Fruit fly (Drosophila melanogaster) whole organism, wandering third instar larva: ENCODE data around the gene Alh.
A peak's percentile ranks its signal among the peaks of the same experiment; 100 is the strongest.

ENCODE experiments used
- Abd-B ChIP-seq: fragments of >200 bp; optimal IDR thresholded peaks from 2 replicates; lab custom pipeline; 2017; ENCODE audit warnings: missing biosample characterization, missing genetic modification characterization
- CG32264 ChIP-seq: fragments of 200-800 bp; sonication (Bioruptor generic); optimal IDR thresholded peaks from 2 replicates; lab custom pipeline; 2016; ENCODE audit warnings: missing biosample characterization, missing genetic modification characterization
- CG9705 ChIP-seq: fragments of 200-800 bp; sonication (Bioruptor generic); optimal IDR thresholded peaks from 2 replicates; lab custom pipeline; 2018; ENCODE audit warnings: missing biosample characterization, mild to moderate bottlenecking, missing genetic modification characterization
- CrebA ChIP-seq: fragments of 200-800 bp; sonication (Bioruptor generic); optimal IDR thresholded peaks from 2 replicates; lab custom pipeline; 2016; ENCODE audit warnings: missing biosample characterization, mild to moderate bottlenecking, missing genetic modification characterization, borderline replicate concordance
- Dfd ChIP-seq: fragments of >200 bp; optimal IDR thresholded peaks from 2 replicates; lab custom pipeline; 2017; ENCODE audit warnings: missing biosample characterization, missing genetic modification characterization
- Dif ChIP-seq: fragments of 200-275, 200-300 bp; sonication (Bioruptor generic); optimal IDR thresholded peaks from 2 replicates; lab custom pipeline; 2018; ENCODE audit warnings: missing biosample characterization, missing genetic modification characterization; ENCODE audit not compliant: partially characterized antibody
- GATAd ChIP-seq: sonication (Bioruptor generic); optimal IDR thresholded peaks from 2 replicates; lab custom pipeline; 2016; ENCODE audit warnings: missing biosample characterization, missing genetic modification characterization
- HLH106 ChIP-seq: fragments of 200-800 bp; optimal IDR thresholded peaks from 3 replicates; lab custom pipeline; 2019; ENCODE audit warnings: missing biosample characterization, mild to moderate bottlenecking, missing genetic modification characterization, moderate library complexity
- Hnf4 ChIP-seq: fragments of 200-800 bp; sonication (Bioruptor generic); optimal IDR thresholded peaks from 2 replicates; lab custom pipeline; 2016; ENCODE audit warnings: missing biosample characterization, mild to moderate bottlenecking, missing genetic modification characterization
- Hr83 ChIP-seq: fragments of 200-300 bp; sonication (Bioruptor generic); optimal IDR thresholded peaks from 2 replicates; lab custom pipeline; 2016; ENCODE audit warnings: missing biosample characterization, mild to moderate bottlenecking, missing genetic modification characterization, moderate library complexity; ENCODE audit not compliant: poor library complexity, severe bottlenecking
- Jra ChIP-seq: sonication (Bioruptor generic); optimal IDR thresholded peaks from 2 replicates; lab custom pipeline; 2016; ENCODE audit warnings: missing biosample characterization, missing genetic modification characterization
- Mio ChIP-seq: sonication (Bioruptor generic); optimal IDR thresholded peaks from 2 replicates; lab custom pipeline; 2016; ENCODE audit warnings: missing biosample characterization, missing genetic modification characterization
- Myc ChIP-seq: fragments of >200 bp; optimal IDR thresholded peaks from 2 replicates; lab custom pipeline; 2017
- N ChIP-seq: fragments of >200 bp; optimal IDR thresholded peaks from 2 replicates; lab custom pipeline; 2018; ENCODE audit warnings: missing biosample characterization, missing external identifiers, missing genetic modification characterization
- OdsH ChIP-seq: fragments of 200-800 bp; sonication (Bioruptor generic); optimal IDR thresholded peaks from 2 replicates; lab custom pipeline; 2016; ENCODE audit warnings: missing biosample characterization, mild to moderate bottlenecking, missing genetic modification characterization
- Rel ChIP-seq, 2 experiments: fragments of 200-800 bp; sonication (Bioruptor generic) in 1 of 2; optimal IDR thresholded peaks; 2 replicates in 1 of 2; 3 replicates in 1 of 2; lab custom pipeline; 2016 to 2019; ENCODE audit warnings: mild to moderate bottlenecking in 2 of 2, missing biosample characterization in 2 of 2, missing genetic modification characterization in 2 of 2, moderate library complexity in 1 of 2
- Sp1 ChIP-seq: fragments of 200-800 bp; sonication (Bioruptor generic); optimal IDR thresholded peaks from 3 replicates; lab custom pipeline; 2019; ENCODE audit warnings: missing biosample characterization, mild to moderate bottlenecking, missing genetic modification characterization, moderate library complexity
- Vsx2 ChIP-seq: fragments of 200-300, 225-300 bp; sonication (Bioruptor generic); optimal IDR thresholded peaks from 2 replicates; lab custom pipeline; 2018; ENCODE audit warnings: missing biosample characterization, missing genetic modification characterization; ENCODE audit not compliant: partially characterized antibody
- br ChIP-seq: fragments of 200-800 bp; sonication (Bioruptor generic); optimal IDR thresholded peaks from 2 replicates; lab custom pipeline; 2016; ENCODE audit warnings: missing biosample characterization, missing genetic modification characterization
- brk ChIP-seq: fragments of 200-800 bp; sonication (Bioruptor generic); optimal IDR thresholded peaks from 2 replicates; lab custom pipeline; 2016; ENCODE audit warnings: missing biosample characterization, mild to moderate bottlenecking, missing genetic modification characterization
- dl ChIP-seq, 2 experiments: fragments of 175-275, 200-275 bp in 1 of 2; fragments of 200-275 bp in 1 of 2; sonication (Bioruptor generic); optimal IDR thresholded peaks; lab custom pipeline; 2018; ENCODE audit warnings: mild to moderate bottlenecking in 2 of 2, missing biosample characterization in 2 of 2, missing genetic modification characterization in 2 of 2, moderate library complexity in 2 of 2; ENCODE audit not compliant: partially characterized antibody in 2 of 2, insufficient read depth in 1 of 2
- dmrt93B ChIP-seq: fragments of 200-800 bp; sonication (Bioruptor generic); optimal IDR thresholded peaks from 2 replicates; lab custom pipeline; 2018; ENCODE audit warnings: missing biosample characterization, mild to moderate bottlenecking, missing genetic modification characterization
- dsf ChIP-seq: sonication (Bioruptor generic); optimal IDR thresholded peaks from 2 replicates; lab custom pipeline; 2016; ENCODE audit warnings: missing biosample characterization, missing genetic modification characterization, borderline replicate concordance
- ey ChIP-seq: fragments of 200-800 bp; sonication (Bioruptor generic); optimal IDR thresholded peaks from 2 replicates; lab custom pipeline; 2016; ENCODE audit warnings: missing biosample characterization, missing genetic modification characterization
- foxo ChIP-seq, 2 experiments: fragments of 200-800 bp; sonication (Bioruptor generic); optimal IDR thresholded peaks; 2 replicates in 1 of 2; 3 replicates in 1 of 2; lab custom pipeline; 2016 to 2017; ENCODE audit warnings: missing biosample characterization in 2 of 2, missing genetic modification characterization in 2 of 2
- fru ChIP-seq: fragments of 200-800 bp; sonication (Bioruptor generic); optimal IDR thresholded peaks from 3 replicates; lab custom pipeline; 2016; ENCODE audit warnings: missing biosample characterization, mild to moderate bottlenecking, missing genetic modification characterization
- h ChIP-seq: fragments of 200-800 bp; sonication (Bioruptor generic); optimal IDR thresholded peaks from 3 replicates; lab custom pipeline; 2016; ENCODE audit warnings: missing biosample characterization, mild to moderate bottlenecking, missing genetic modification characterization
- jim ChIP-seq: fragments of 175-275, 200-325 bp; sonication (Bioruptor generic); optimal IDR thresholded peaks from 2 replicates; lab custom pipeline; 2016; ENCODE audit warnings: missing biosample characterization, mild to moderate bottlenecking, missing genetic modification characterization
- lola ChIP-seq: fragments of >200 bp; optimal IDR thresholded peaks from 2 replicates; lab custom pipeline; 2017; ENCODE audit warnings: missing biosample characterization, missing genetic modification characterization
- pan ChIP-seq: fragments of >200 bp; optimal IDR thresholded peaks from 2 replicates; lab custom pipeline; 2017
- psq ChIP-seq: fragments of 200-800 bp; sonication (Bioruptor generic); optimal IDR thresholded peaks from 3 replicates; lab custom pipeline; 2017; ENCODE audit warnings: missing biosample characterization, mild to moderate bottlenecking, missing genetic modification characterization, moderate library complexity
- rgr ChIP-seq: fragments of 200-800 bp; sonication (Bioruptor generic); optimal IDR thresholded peaks from 3 replicates; lab custom pipeline; 2016; ENCODE audit warnings: missing biosample characterization, mild to moderate bottlenecking, missing genetic modification characterization
- sage ChIP-seq: fragments of 200-800 bp; sonication (Bioruptor generic); optimal IDR thresholded peaks from 2 replicates; lab custom pipeline; 2016; ENCODE audit warnings: missing biosample characterization, mild to moderate bottlenecking, missing genetic modification characterization
- sv ChIP-seq: fragments of 200-800 bp; sonication (Bioruptor generic); optimal IDR thresholded peaks from 3 replicates; lab custom pipeline; 2016; ENCODE audit warnings: missing biosample characterization, missing genetic modification characterization
- tai ChIP-seq: sonication (Bioruptor generic); optimal IDR thresholded peaks from 2 replicates; lab custom pipeline; 2016; ENCODE audit warnings: missing biosample characterization, missing genetic modification characterization
- usp ChIP-seq: fragments of >200 bp; optimal IDR thresholded peaks from 2 replicates; lab custom pipeline; 2017; ENCODE audit warnings: missing biosample characterization, missing genetic modification characterization
- woc ChIP-seq: sonication (Bioruptor generic); optimal IDR thresholded peaks from 2 replicates; lab custom pipeline; 2016; ENCODE audit warnings: missing biosample characterization, mild to moderate bottlenecking, missing genetic modification characterization

The Alh gene

dm6 chr3R:7124109-7124639, at the start of gene Alh, which contains the start of gene CG10098:
Alh (minus strand) TSS chr3R:7124185.
CG10098 (plus strand) TSS chr3R:7124548.
- TF ChIP-seq tai (peak; percentile 94), HLH106 (tag; lab: Kevin White, UChicago) (peak; percentile 90), pan (lab: Kevin White, UChicago) (no peak), Jra (GFP tag; lab: Kevin White, UChicago) (peak; percentile 88), Abd-B (no peak), OdsH (GFP tag; lab: Kevin White, UChicago) (peak; percentile 76), sage (peak; percentile 43), fru (GFP tag; lab: Kevin White, UChicago) (peak; percentile 84), Myc (lab: Kevin White, UChicago) (peak; percentile 1), Dfd (GFP tag; lab: Kevin White, UChicago) (no peak), br (GFP tag; lab: Kevin White, UChicago) (peak; percentile 76), h (GFP tag; lab: Kevin White, UChicago) (peak; percentile 86), rgr (GFP tag; lab: Kevin White, UChicago) (peak; percentile 84), dsf (peak; percentile 91), dmrt93B (GFP tag; lab: Kevin White, UChicago) (peak; percentile 79), psq (GFP tag; lab: Kevin White, UChicago) (peak; percentile 77), sv (GFP tag; lab: Kevin White, UChicago) (peak; percentile 84), Rel (GFP tag; optimal IDR thresholded peaks at IDR 0.05; lab: Kevin White, UChicago) (no peak), Rel (tag; optimal IDR thresholded peaks at IDR 0.05; lab: Kevin White, UChicago) (peak; percentile 21), Hnf4 (GFP tag; lab: Kevin White, UChicago) (peak; percentile 89), foxo (GFP tag; optimal IDR thresholded peaks at IDR 0.05; lab: Kevin White, UChicago) (peak in 1 of 2 experiments; percentile 92), lola (no peak), CG9705 (GFP tag; lab: Kevin White, UChicago) (peak; percentile 79), N (no peak), Mio (GFP tag; lab: Kevin White, UChicago) (peak; percentile 21), brk (GFP tag; lab: Kevin White, UChicago) (peak; percentile 81), CG32264 (GFP tag; lab: Kevin White, UChicago) (no peak), Sp1 (GFP tag; lab: Kevin White, UChicago) (peak; percentile 81), usp (no peak), CrebA (no peak), jim (GFP tag; lab: Kevin White, UChicago) (peak; percentile 91), ey (GFP tag; lab: Kevin White, UChicago) (peak; percentile 89), dl (GFP tag; optimal IDR thresholded peaks at IDR 0.05; lab: Kevin White, UChicago; ENCODE audit: insufficient read depth in 1 of 2, partially characterized antibody in 2 of 2) (no peak), Hr83 (GFP tag; lab: Kevin White, UChicago) (peak; percentile 96), Dif (no peak), woc (peak; percentile 84), GATAd (GFP tag; lab: Kevin White, UChicago) (peak; percentile 81)

- no peak for TF ChIP-seq pan (lab: Kevin White, UChicago)
- TF ChIP-seq Hnf4 (GFP tag; lab: Kevin White, UChicago): no peak
- no peak for TF ChIP-seq dl (GFP tag; optimal IDR thresholded peaks at IDR 0.05; lab: Kevin White, UChicago; ENCODE audit: insufficient read depth in 1 of 2, partially characterized antibody in 2 of 2)
- TF ChIP-seq brk (GFP tag; lab: Kevin White, UChicago): peak; percentile 12
- no peak for TF ChIP-seq jim (GFP tag; lab: Kevin White, UChicago)
- TF ChIP-seq Abd-B: no peak
- TF ChIP-seq Vsx2 (GFP tag; lab: Kevin White, UChicago): peak; percentile 39
- peak; percentile 13 for TF ChIP-seq psq (GFP tag; lab: Kevin White, UChicago)
Measured at dm6 chr3R:7172978-7173377, 49.0 kb upstream of the Alh start.
